Worm (Caenorhabditis elegans): ENCODE measurements around the gene wee-1.3.

Gene wee-1.3

DNA sequence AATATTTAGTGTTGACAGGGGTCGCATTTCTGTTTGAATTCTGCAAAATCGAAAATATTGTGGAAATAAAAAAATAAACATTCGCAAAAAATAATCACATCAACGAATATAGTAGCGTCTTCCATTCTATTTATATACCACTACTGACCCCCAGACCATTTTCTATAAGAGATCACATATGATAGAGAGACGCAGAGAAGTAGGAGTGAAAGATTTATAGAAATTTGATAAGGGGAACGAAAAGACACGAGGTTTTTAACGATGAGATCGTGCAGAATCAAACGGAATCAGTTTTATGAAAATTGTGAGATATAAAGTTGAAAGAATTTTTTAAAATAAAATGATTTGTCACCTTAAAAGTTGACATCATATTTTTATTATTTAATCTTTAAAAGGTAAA, 36.0 kb upstream of the wee-1.3 start:
- TF ChIP-seq skn-1 (tag; optimal IDR thresholded peaks at IDR 0.05), result no peak
- no peak for TF ChIP-seq ceh-82 (tag; optimal IDR thresholded peaks at IDR 0.05)
- no peak for TF ChIP-seq dmd-4 (tag; optimal IDR thresholded peaks at IDR 0.05)
- no peak for TF ChIP-seq sem-4 (tag; optimal IDR thresholded peaks at IDR 0.05)
- TF ChIP-seq nhr-6 (tag; optimal IDR thresholded peaks at IDR 0.05), result no peak
- TF ChIP-seq nhr-10 (tag; optimal IDR thresholded peaks at IDR 0.05), result no peak
- TF ChIP-seq nhr-11 (tag; optimal IDR thresholded peaks at IDR 0.05), result no peak
- TF ChIP-seq mbf-1 (tag; optimal IDR thresholded peaks at IDR 0.05), result no peak
- TF ChIP-seq ama-1 (optimal IDR thresholded peaks at IDR 0.05), result no peak
- TF ChIP-seq mdl-1 (tag; optimal IDR thresholded peaks at IDR 0.05), result peak in 1 of 2 experiments; percentile 4
- TF ChIP-seq unc-39 (tag; optimal IDR thresholded peaks at IDR 0.05), result no peak
- TF ChIP-seq R02D3.7 (tag; optimal IDR thresholded peaks at IDR 0.05), result no peak
- TF ChIP-seq peb-1 (tag; optimal IDR thresholded peaks at IDR 0.05), result no peak
- TF ChIP-seq nhr-25 (tag; optimal IDR thresholded peaks at IDR 0.05), result peak; percentile 46
- TF ChIP-seq unc-62 (GFP tag; optimal IDR thresholded peaks at IDR 0.05), result no peak
- no peak for TF ChIP-seq zag-1 (tag; optimal IDR thresholded peaks at IDR 0.05)
- TF ChIP-seq nhr-77 (tag; optimal IDR thresholded peaks at IDR 0.05), result no peak
- TF ChIP-seq Y55F3AM.14 (GFP tag; optimal IDR thresholded peaks at IDR 0.05), result no peak
- TF ChIP-seq gmeb-1 (tag; optimal IDR thresholded peaks at IDR 0.05), result no peak
- no peak for TF ChIP-seq elt-1 (tag; optimal IDR thresholded peaks at IDR 0.05)
- TF ChIP-seq snpc-4 (tag; optimal IDR thresholded peaks at IDR 0.05), result no peak
- TF ChIP-seq nhr-129 (tag; optimal IDR thresholded peaks at IDR 0.05), result no peak
- peak; percentile 33 for TF ChIP-seq sma-3 (GFP tag; optimal IDR thresholded peaks at IDR 0.05)
- TF ChIP-seq lin-11 (tag; optimal IDR thresholded peaks at IDR 0.05), result no peak
- TF ChIP-seq ZK546.5 (tag; optimal IDR thresholded peaks at IDR 0.05), result no peak
- TF ChIP-seq blmp-1 (tag; optimal IDR thresholded peaks at IDR 0.05; ENCODE audit: insufficient read depth), result no peak
- peak in 1 of 2 experiments; percentile 8 for TF ChIP-seq lsy-2 (tag; optimal IDR thresholded peaks at IDR 0.05)
- no peak for TF ChIP-seq mab-5 (tag; optimal IDR thresholded peaks at IDR 0.05)
- peak; percentile 85 for TF ChIP-seq sma-9 (GFP tag; optimal IDR thresholded peaks at IDR 0.05)
- TF ChIP-seq sma-9 (tag; optimal IDR thresholded peaks at IDR 0.05), result no peak
- TF ChIP-seq ceh-16 (tag; optimal IDR thresholded peaks at IDR 0.05), result no peak
- TF ChIP-seq crh-2 (tag; optimal IDR thresholded peaks at IDR 0.05), result no peak
- TF ChIP-seq lin-39 (tag; optimal IDR thresholded peaks at IDR 0.05), result no peak
- TF ChIP-seq egl-27 (tag; optimal IDR thresholded peaks at IDR 0.05), result no peak
- peak; percentile 50 for TF ChIP-seq nhr-21 (tag; optimal IDR thresholded peaks at IDR 0.05)
- TF ChIP-seq elt-3 (tag; optimal IDR thresholded peaks at IDR 0.05), result no peak
- no peak for TF ChIP-seq alr-1 (tag; optimal IDR thresholded peaks at IDR 0.05)
- TF ChIP-seq ztf-4 (tag; optimal IDR thresholded peaks at IDR 0.05), result no peak
- no peak for TF ChIP-seq lin-13 (GFP tag; optimal IDR thresholded peaks at IDR 0.05)
- TF ChIP-seq nhr-12 (tag; optimal IDR thresholded peaks at IDR 0.05), result no peak

ce11 chrII:9746069-9746468, 29.8 kb upstream of the wee-1.3 start, which contains the start of the genes Y53C12B.1 and nos-3:
TSS of gene Y53C12B.1 (minus strand) at chrII:9746078.
TSS of gene nos-3 (plus strand) at chrII:9746316.
- TF ChIP-seq aly-2 (tag; optimal IDR thresholded peaks at IDR 0.05) (no peak), nhr-21 (tag; optimal IDR thresholded peaks at IDR 0.05) (peak; percentile 83), unc-55 (GFP tag; optimal IDR thresholded peaks at IDR 0.05) (peak; percentile 98), sem-4 (tag; optimal IDR thresholded peaks at IDR 0.05) (peak; percentile 50), ZK546.5 (tag; optimal IDR thresholded peaks at IDR 0.05) (no peak), gmeb-1 (tag; optimal IDR thresholded peaks at IDR 0.05) (peak; percentile 84), lin-39 (tag; optimal IDR thresholded peaks at IDR 0.05) (no peak), F13H6.1 (tag; optimal IDR thresholded peaks at IDR 0.05) (peak; percentile 71), nhr-77 (tag; optimal IDR thresholded peaks at IDR 0.05) (no peak), skn-1 (tag; optimal IDR thresholded peaks at IDR 0.05) (no peak), nhr-129 (tag; optimal IDR thresholded peaks at IDR 0.05) (peak; percentile 88), Y55F3AM.14 (GFP tag; optimal IDR thresholded peaks at IDR 0.05) (no peak), mbf-1 (tag; optimal IDR thresholded peaks at IDR 0.05) (no peak), R02D3.7 (tag; optimal IDR thresholded peaks at IDR 0.05) (peak; percentile 83), lin-11 (tag; optimal IDR thresholded peaks at IDR 0.05) (peak; percentile 66), ztf-1 (GFP tag; conservative IDR thresholded peaks at IDR 0.05) (no peak), nhr-237 (tag; optimal IDR thresholded peaks at IDR 0.05) (no peak), egl-27 (tag; optimal IDR thresholded peaks at IDR 0.05) (peak; percentile 12), sma-9 (GFP tag; optimal IDR thresholded peaks at IDR 0.05) (peak; percentile 82), sma-9 (tag; optimal IDR thresholded peaks at IDR 0.05) (no peak), sma-3 (GFP tag; optimal IDR thresholded peaks at IDR 0.05) (peak; percentile 77), ceh-16 (tag; optimal IDR thresholded peaks at IDR 0.05) (peak; percentile 17), ztf-11 (tag; optimal IDR thresholded peaks at IDR 0.05) (no peak), mdl-1 (tag; optimal IDR thresholded peaks at IDR 0.05) (no peak), peb-1 (tag; optimal IDR thresholded peaks at IDR 0.05) (no peak), nhr-12 (tag; optimal IDR thresholded peaks at IDR 0.05) (no peak), blmp-1 (tag; optimal IDR thresholded peaks at IDR 0.05; ENCODE audit: insufficient read depth) (peak; percentile 24), elt-1 (tag; optimal IDR thresholded peaks at IDR 0.05) (no peak), dmd-4 (tag; optimal IDR thresholded peaks at IDR 0.05) (no peak), snpc-4 (tag; optimal IDR thresholded peaks at IDR 0.05) (peak; percentile 57), ama-1 (optimal IDR thresholded peaks at IDR 0.05) (no peak), fos-1 (tag; optimal IDR thresholded peaks at IDR 0.05) (peak; percentile 54), crh-2 (tag; optimal IDR thresholded peaks at IDR 0.05) (peak; percentile 92), nhr-10 (tag; optimal IDR thresholded peaks at IDR 0.05) (no peak), C34F6.9 (tag; optimal IDR thresholded peaks at IDR 0.05) (peak; percentile 85), nhr-11 (tag; optimal IDR thresholded peaks at IDR 0.05) (no peak), unc-39 (tag; optimal IDR thresholded peaks at IDR 0.05) (no peak), alr-1 (tag; optimal IDR thresholded peaks at IDR 0.05) (no peak), zag-1 (tag; optimal IDR thresholded peaks at IDR 0.05) (no peak), lin-13 (GFP tag; optimal IDR thresholded peaks at IDR 0.05) (peak; percentile 80), ceh-82 (tag; optimal IDR thresholded peaks at IDR 0.05) (no peak), ztf-4 (tag; optimal IDR thresholded peaks at IDR 0.05) (no peak), unc-62 (GFP tag; optimal IDR thresholded peaks at IDR 0.05) (no peak), lsy-2 (tag; optimal IDR thresholded peaks at IDR 0.05) (peak; percentile 97 to 99)
